Worm (Caenorhabditis elegans) whole organism, L1 larva: Measurements from ENCODE around the gene C55B6.4.

ENCODE experiments used
- C04F5.9 ChIP-seq: sonication (generic microtip); optimal IDR thresholded peaks from 2 replicates; lab custom pipeline; 2016; ENCODE audit warnings: missing genetic modification characterization, missing compliant biosample characterization
- C16A3.4 ChIP-seq: fragments of 150-350 bp; optimal IDR thresholded peaks from 2 replicates; lab custom pipeline; 2014; ENCODE audit warnings: missing biosample characterization, missing genetic modification characterization
- Y116A8C.19 ChIP-seq: sonication (generic microtip); optimal IDR thresholded peaks from 2 replicates; lab custom pipeline; 2016; ENCODE audit warnings: missing compliant biosample characterization, missing genetic modification characterization, borderline replicate concordance
- aha-1 ChIP-seq: fragments of 150-350 bp; optimal IDR thresholded peaks from 2 replicates; lab custom pipeline; 2014; ENCODE audit warnings: missing biosample characterization, missing genetic modification characterization
- aly-2 ChIP-seq: fragments of 150-350 bp; optimal IDR thresholded peaks from 2 replicates; lab custom pipeline; 2014; ENCODE audit warnings: missing biosample characterization, missing genetic modification characterization
- blmp-1 ChIP-seq: fragments of 150-350 bp; optimal IDR thresholded peaks from 2 replicates; lab custom pipeline; 2014; ENCODE audit warnings: missing biosample characterization, missing genetic modification characterization
- ceh-63 ChIP-seq: fragments of 200-800 bp; sonication (Bioruptor generic); optimal IDR thresholded peaks from 2 replicates; lab custom pipeline; 2018; ENCODE audit warnings: mild to moderate bottlenecking, missing genetic modification characterization, missing compliant biosample characterization
- ceh-8 ChIP-seq: fragments of 200-800 bp; sonication (Bioruptor generic); optimal IDR thresholded peaks from 2 replicates; lab custom pipeline; 2018; ENCODE audit warnings: mild to moderate bottlenecking, missing genetic modification characterization, moderate library complexity, missing compliant biosample characterization
- ceh-82 ChIP-seq, 3 experiments: fragments of 150-350 bp in 1 of 3; sonication (generic microtip) in 2 of 3; optimal IDR thresholded peaks; 2 replicates each; lab custom pipeline; 2014 to 2017; ENCODE audit warnings: missing biosample characterization in 3 of 3, missing genetic modification characterization in 3 of 3
- ceh-90 ChIP-seq: sonication (generic microtip); optimal IDR thresholded peaks from 2 replicates; lab custom pipeline; 2016; ENCODE audit warnings: missing genetic modification characterization, missing compliant biosample characterization
- ces-1 ChIP-seq: fragments of 150-350 bp; optimal IDR thresholded peaks from 2 replicates; lab custom pipeline; 2014; ENCODE audit warnings: missing biosample characterization, missing genetic modification reagents, missing genetic modification characterization
- efl-1 ChIP-seq, 4 experiments: fragments of 150-350 bp; optimal IDR thresholded peaks in 3 of 4; peaks in 1 of 4; 1 replicate in 1 of 4; 2 replicates in 3 of 4; lab custom pipeline; 2014; ENCODE audit warnings: missing biosample characterization in 2 of 4, missing genetic modification characterization in 2 of 4, missing genetic modification reagents in 2 of 4
- efl-3 ChIP-seq: fragments of 200-800 bp; sonication (Bioruptor generic); optimal IDR thresholded peaks from 2 replicates; lab custom pipeline; 2018; ENCODE audit warnings: mild to moderate bottlenecking, missing genetic modification characterization, missing compliant biosample characterization
- egl-13 ChIP-seq: sonication (generic microtip); optimal IDR thresholded peaks from 2 replicates; lab custom pipeline; 2016; ENCODE audit warnings: missing genotype, missing genetic modification reagents, missing genetic modification characterization, missing compliant biosample characterization
- egl-27 ChIP-seq, 2 experiments: fragments of 150-350 bp in 1 of 2; sonication (generic microtip); optimal IDR thresholded peaks; 3 replicates each; lab custom pipeline; 2017 to 2018; ENCODE audit warnings: missing biosample characterization in 2 of 2, missing genetic modification characterization in 2 of 2, missing genetic modification reagents in 2 of 2
- elt-2 ChIP-seq: sonication (generic microtip); optimal IDR thresholded peaks from 2 replicates; lab custom pipeline; 2016; ENCODE audit warnings: missing genetic modification characterization, mild to moderate bottlenecking, inconsistent platforms, missing compliant biosample characterization, missing genetic modification reagents
- elt-3 ChIP-seq, 6 experiments: fragments of 150-350 bp in 1 of 6; sonication (generic microtip); optimal IDR thresholded peaks; 2 replicates each; lab custom pipeline; 2017 to 2018; ENCODE audit warnings: missing biosample characterization in 6 of 6, missing genetic modification characterization in 6 of 6, inconsistent platforms in 1 of 6
- fkh-10 ChIP-seq: sonication (generic microtip); optimal IDR thresholded peaks from 2 replicates; lab custom pipeline; 2017; ENCODE audit warnings: missing biosample characterization, missing genetic modification reagents, missing genetic modification characterization
- fkh-4 ChIP-seq: sonication (generic microtip); optimal IDR thresholded peaks from 2 replicates; lab custom pipeline; 2016; ENCODE audit warnings: missing compliant biosample characterization, missing genetic modification characterization, borderline replicate concordance
- fkh-8 ChIP-seq: sonication (generic microtip); optimal IDR thresholded peaks from 2 replicates; lab custom pipeline; 2016; ENCODE audit warnings: mild to moderate bottlenecking, missing genetic modification characterization, missing compliant biosample characterization
- grh-1 ChIP-seq: fragments of 200-800 bp; sonication (Bioruptor generic); IDR thresholded peaks from 2 replicates; pipeline ENCODE4 v1.3.6; 2022; ENCODE audit warnings: missing genetic modification reagents, missing genetic modification characterization, missing compliant biosample characterization
- hlh-17 ChIP-seq: fragments of 200-800 bp; sonication (Bioruptor generic); optimal IDR thresholded peaks from 2 replicates; lab custom pipeline; 2018; ENCODE audit warnings: missing genetic modification characterization, mild to moderate bottlenecking, missing compliant biosample characterization, moderate library complexity, borderline replicate concordance
- hlh-4 ChIP-seq: sonication (generic microtip); optimal IDR thresholded peaks from 2 replicates; lab custom pipeline; 2016; ENCODE audit warnings: mild to moderate bottlenecking, missing genetic modification characterization, missing compliant biosample characterization
- isw-1 ChIP-seq: fragments of 200-800 bp; sonication (Bioruptor generic); IDR thresholded peaks from 2 replicates; pipeline ENCODE4 v1.3.6; 2022; ENCODE audit warnings: missing genetic modification characterization, missing compliant biosample characterization
- lin-14 ChIP-seq: fragments of 200-800 bp; sonication (Bioruptor generic); optimal IDR thresholded peaks from 2 replicates; lab custom pipeline; 2018; ENCODE audit warnings: mild to moderate bottlenecking, missing genetic modification characterization, moderate library complexity, missing compliant biosample characterization
- lin-15B ChIP-seq: fragments of 150-350 bp; sonication (generic microtip); optimal IDR thresholded peaks from 3 replicates; lab custom pipeline; 2014; ENCODE audit warnings: missing biosample characterization, missing genetic modification characterization
- lin-35 ChIP-seq, 2 experiments: fragments of 150-350 bp; optimal IDR thresholded peaks; 2 replicates each; lab custom pipeline; 2014; ENCODE audit warnings: missing biosample characterization in 2 of 2, missing genetic modification characterization in 2 of 2, missing genetic modification reagents in 2 of 2
- lir-3 ChIP-seq: sonication (generic microtip); optimal IDR thresholded peaks from 2 replicates; lab custom pipeline; 2016; ENCODE audit warnings: mild to moderate bottlenecking, missing genetic modification characterization, moderate library complexity, missing compliant biosample characterization; ENCODE audit not compliant: poor library complexity
- lsy-2 ChIP-seq, 2 experiments: fragments of 150-350 bp; optimal IDR thresholded peaks; 2 replicates each; lab custom pipeline; 2014; ENCODE audit warnings: missing biosample characterization in 2 of 2, missing genetic modification characterization in 2 of 2
- mdl-1 ChIP-seq, 2 experiments: fragments of 150-350 bp; optimal IDR thresholded peaks; 2 replicates each; lab custom pipeline; 2014 to 2017; ENCODE audit warnings: missing biosample characterization in 2 of 2, missing genetic modification characterization in 2 of 2, inconsistent platforms in 1 of 2
- mef-2 ChIP-seq: fragments of 150-350 bp; optimal IDR thresholded peaks from 2 replicates; lab custom pipeline; 2014; ENCODE audit warnings: missing biosample characterization, missing genetic modification characterization
- nhr-11 ChIP-seq: fragments of 150-350 bp; optimal IDR thresholded peaks from 2 replicates; lab custom pipeline; 2014; ENCODE audit warnings: missing biosample characterization, missing genetic modification characterization
- nhr-12 ChIP-seq: sonication (generic microtip); optimal IDR thresholded peaks from 2 replicates; lab custom pipeline; 2017; ENCODE audit warnings: missing biosample characterization, missing genetic modification characterization
- nhr-20 ChIP-seq: sonication (generic microtip); optimal IDR thresholded peaks from 2 replicates; lab custom pipeline; 2016; ENCODE audit warnings: mild to moderate bottlenecking, missing genetic modification characterization, missing compliant biosample characterization
- nhr-237 ChIP-seq: fragments of 150-350 bp; optimal IDR thresholded peaks from 2 replicates; lab custom pipeline; 2014; ENCODE audit warnings: missing biosample characterization, missing genetic modification characterization
- nhr-28 ChIP-seq: fragments of 150-350 bp; optimal IDR thresholded peaks from 2 replicates; lab custom pipeline; 2014; ENCODE audit warnings: missing biosample characterization, missing genetic modification characterization
- nhr-76 ChIP-seq: sonication (generic microtip); optimal IDR thresholded peaks from 2 replicates; lab custom pipeline; 2017; ENCODE audit warnings: missing biosample characterization, missing genetic modification characterization
- nhr-84 ChIP-seq: sonication (generic microtip); optimal IDR thresholded peaks from 2 replicates; lab custom pipeline; 2017; ENCODE audit warnings: missing biosample characterization, missing genetic modification characterization
- nhr-85 ChIP-seq: sonication (generic microtip); peaks from one replicate; lab custom pipeline; 2016; ENCODE audit warnings: missing genetic modification characterization, inconsistent platforms, missing compliant biosample characterization
- pax-3 ChIP-seq: fragments of 200-800 bp; sonication (Bioruptor generic); optimal IDR thresholded peaks from 2 replicates; lab custom pipeline; 2018; ENCODE audit warnings: mild to moderate bottlenecking, missing genetic modification characterization, moderate library complexity, missing compliant biosample characterization
- rnt-1 ChIP-seq: sonication (generic microtip); optimal IDR thresholded peaks from 2 replicates; lab custom pipeline; 2016; ENCODE audit warnings: mild to moderate bottlenecking, missing genetic modification characterization, moderate library complexity, missing compliant biosample characterization
- skn-1 ChIP-seq: fragments of 150-350 bp; optimal IDR thresholded peaks from 2 replicates; lab custom pipeline; 2014; ENCODE audit warnings: missing biosample characterization, missing genetic modification characterization
- snpc-4 ChIP-seq: fragments of 150-350 bp; optimal IDR thresholded peaks from 2 replicates; lab custom pipeline; 2014; ENCODE audit warnings: missing biosample characterization, missing genetic modification characterization
- snu-23 ChIP-seq: sonication (generic microtip); optimal IDR thresholded peaks from 2 replicates; lab custom pipeline; 2016; ENCODE audit warnings: missing genetic modification characterization, missing compliant biosample characterization
- sptf-1 ChIP-seq: fragments of 150-350 bp; optimal IDR thresholded peaks from 2 replicates; lab custom pipeline; 2014; ENCODE audit warnings: missing biosample characterization, missing genetic modification characterization
- tbx-2 ChIP-seq: sonication (generic microtip); optimal IDR thresholded peaks from 2 replicates; lab custom pipeline; 2016; ENCODE audit warnings: missing genetic modification characterization, missing compliant biosample characterization
- vab-15 ChIP-seq: sonication (generic microtip); optimal IDR thresholded peaks from 2 replicates; lab custom pipeline; 2017; ENCODE audit warnings: missing genotype, mild to moderate bottlenecking, missing genetic modification characterization, missing compliant biosample characterization
- xbp-1 ChIP-seq: sonication (generic microtip); optimal IDR thresholded peaks from 2 replicates; lab custom pipeline; 2016; ENCODE audit warnings: missing genetic modification characterization, missing compliant biosample characterization
- zip-4 ChIP-seq: fragments of 200-800 bp; sonication (Bioruptor generic); optimal IDR thresholded peaks from 2 replicates; lab custom pipeline; 2018; ENCODE audit warnings: mild to moderate bottlenecking, missing genetic modification characterization, moderate library complexity, missing compliant biosample characterization
- ztf-4 ChIP-seq: fragments of 150-350 bp; optimal IDR thresholded peaks from 2 replicates; lab custom pipeline; 2014; ENCODE audit warnings: missing biosample characterization, missing genetic modification characterization

The C55B6.4 gene

DNA sequence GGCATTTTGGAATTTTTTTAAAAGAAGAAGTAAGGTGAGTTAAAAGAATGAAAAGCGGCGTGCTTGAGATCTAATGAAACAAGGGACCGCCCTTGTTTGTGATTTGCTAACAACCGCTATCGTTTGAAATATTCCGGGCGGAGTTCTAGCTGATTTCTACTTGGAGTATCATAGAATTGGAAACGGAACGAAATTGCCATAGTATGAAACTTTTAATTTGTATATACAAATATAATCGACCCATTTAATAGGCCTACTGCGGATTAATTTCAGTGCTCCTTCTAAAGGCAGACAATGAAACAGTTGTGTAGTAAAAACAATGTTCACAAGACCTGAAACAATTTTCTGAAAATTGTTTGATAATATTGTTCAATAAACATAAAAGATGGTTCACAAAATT, 4.4 kb upstream of the C55B6.4 start, which contains the start of gene C55B6.7:
Gene C55B6.7 (minus strand): TSS at position 101 of the 400 bp plus-strand sequence.
- TF ChIP-seq ces-1 (GFP tag; lab: Kevin White, UChicago), result no peak
- TF ChIP-seq lir-3 (tag; lab: Kevin White, UChicago), result no peak
- TF ChIP-seq fkh-10 (GFP tag; lab: Kevin White, UChicago), result no peak

- TF ChIP-seq vab-15 (tag; lab: Kevin White, UChicago), result peak; percentile 55
- TF ChIP-seq fkh-4 (tag; lab: Kevin White, UChicago), result no peak
- TF ChIP-seq nhr-28 (tag; lab: Kevin White, UChicago), result no peak
- peak; percentile 89 for TF ChIP-seq grh-1
- peak; percentile 79 for TF ChIP-seq zip-4
- no peak for TF ChIP-seq hlh-17 (GFP tag; lab: Kevin White, UChicago)
- TF ChIP-seq nhr-11 (tag; lab: Kevin White, UChicago), result peak; percentile 86
- TF ChIP-seq lsy-2 (tag; optimal IDR thresholded peaks at IDR 0.05; lab: Kevin White, UChicago), result peak; percentile 76 to 86
- TF ChIP-seq ceh-63 (GFP tag; lab: Kevin White, UChicago), result no peak
- peak; percentile 94 for TF ChIP-seq xbp-1
- peak; percentile 92 for TF ChIP-seq elt-2 (tag; lab: Kevin White, UChicago)
- TF ChIP-seq ztf-4 (tag; lab: Kevin White, UChicago), result peak; percentile 88
- peak; percentile 46 for TF ChIP-seq snpc-4 (tag; lab: Kevin White, UChicago)
- TF ChIP-seq nhr-20 (tag; lab: Kevin White, UChicago), result peak; percentile 95
- TF ChIP-seq egl-27 (tag; optimal IDR thresholded peaks at IDR 0.05; lab: Kevin White, UChicago), result peak in 1 of 2 experiments; percentile 59
- no peak for TF ChIP-seq sptf-1
- peak in 1 of 2 experiments; percentile 80 for TF ChIP-seq mdl-1 (tag; optimal IDR thresholded peaks at IDR 0.05; lab: Kevin White, UChicago)
- no peak for TF ChIP-seq nhr-12
- TF ChIP-seq fkh-8 (tag; lab: Kevin White, UChicago), result no peak
- TF ChIP-seq egl-13 (tag; lab: Kevin White, UChicago), result peak; percentile 14
- peak; percentile 79 for TF ChIP-seq aly-2
- TF ChIP-seq Y116A8C.19 (tag; lab: Kevin White, UChicago), result no peak
- peak; percentile 29 for TF ChIP-seq mef-2
- peak in 5 of 6 experiments; percentile 17 to 98 (median 85) for TF ChIP-seq elt-3 (tag; optimal IDR thresholded peaks at IDR 0.05; lab: Kevin White, UChicago)
- no peak for TF ChIP-seq lin-15B (tag; lab: Kevin White, UChicago)
- TF ChIP-seq hlh-4 (tag; lab: Kevin White, UChicago), result peak; percentile 41
- TF ChIP-seq tbx-2 (tag; lab: Kevin White, UChicago), result peak; percentile 89
- TF ChIP-seq snu-23 (GFP tag; lab: Kevin White, UChicago), result peak; percentile 96
- TF ChIP-seq lir-3 (tag; lab: Kevin White, UChicago), result peak; percentile 66
- peak; percentile 7 for TF ChIP-seq aha-1 (tag; lab: Kevin White, UChicago)
- TF ChIP-seq rnt-1 (tag; lab: Kevin White, UChicago), result peak; percentile 76
- peak; percentile 83 for TF ChIP-seq lin-14 (GFP tag; lab: Kevin White, UChicago)
- TF ChIP-seq isw-1, result peak; percentile 40; the same call in 1 of the 2 replicates
- TF ChIP-seq C04F5.9 (tag; lab: Kevin White, UChicago), result peak; percentile 54
- TF ChIP-seq ceh-8 (GFP tag; lab: Kevin White, UChicago), result peak; percentile 69
- TF ChIP-seq nhr-76 (tag; lab: Kevin White, UChicago), result no peak
- peak; percentile 96 for TF ChIP-seq nhr-85 (tag; lab: Kevin White, UChicago)
- TF ChIP-seq nhr-84 (tag; lab: Kevin White, UChicago), result no peak
- TF ChIP-seq nhr-237 (tag; lab: Kevin White, UChicago), result peak; percentile 86
- no peak for TF ChIP-seq ceh-90 (tag; lab: Kevin White, UChicago)
- TF ChIP-seq lin-35 (GFP tag; optimal IDR thresholded peaks at IDR 0.05; lab: Kevin White, UChicago), result peak; percentile 54 to 91
- peak; percentile 97 for TF ChIP-seq C16A3.4 (tag; lab: Kevin White, UChicago)
- peak; percentile 61 for TF ChIP-seq efl-3
- TF ChIP-seq skn-1 (tag; lab: Kevin White, UChicago), result peak; percentile 90
- TF ChIP-seq efl-1 (optimal IDR thresholded peaks at IDR 0.05; lab: Kevin White, UChicago), result peak; percentile 66 to 70
- peak in 1 of 2 experiments; percentile 92 for TF ChIP-seq efl-1 (GFP tag; optimal IDR thresholded peaks at IDR 0.05 in 1 of 2; lab: Kevin White, UChicago)
- peak; percentile 42 to 82 (median 71) for TF ChIP-seq ceh-82 (tag; optimal IDR thresholded peaks at IDR 0.05; lab: Kevin White, UChicago)
- peak; percentile 74 for TF ChIP-seq pax-3 (tag; lab: Kevin White, UChicago)
- TF ChIP-seq blmp-1 (tag; lab: Kevin White, UChicago), result peak; percentile 44
These were observed 5.9 kb downstream of the C55B6.4 start for ce11 chrX:7181627-7182026.
